Worm (Caenorhabditis elegans): Measurements from ENCODE around the gene nhr-227.

- TF ChIP-seq C34F6.9 (tag; optimal IDR thresholded peaks at IDR 0.05) = no peak
- TF ChIP-seq unc-62 (GFP tag; optimal IDR thresholded peaks at IDR 0.05) = no peak
- TF ChIP-seq ceh-16 (tag; optimal IDR thresholded peaks at IDR 0.05) = no peak
Measured at ce11 chrV:2327124-2327523, 41.9 kb downstream of the nhr-227 start.

Measured in whole organism, L2 larva.